Worm (Caenorhabditis elegans): Measurements from ENCODE around the gene srx-9.
"Not testable (repeated sequence)": the region's sequence is repeated elsewhere in the genome, so short reads cannot be mapped to it uniquely, and the experiment has no call there.

The srx-9 gene

DNA sequence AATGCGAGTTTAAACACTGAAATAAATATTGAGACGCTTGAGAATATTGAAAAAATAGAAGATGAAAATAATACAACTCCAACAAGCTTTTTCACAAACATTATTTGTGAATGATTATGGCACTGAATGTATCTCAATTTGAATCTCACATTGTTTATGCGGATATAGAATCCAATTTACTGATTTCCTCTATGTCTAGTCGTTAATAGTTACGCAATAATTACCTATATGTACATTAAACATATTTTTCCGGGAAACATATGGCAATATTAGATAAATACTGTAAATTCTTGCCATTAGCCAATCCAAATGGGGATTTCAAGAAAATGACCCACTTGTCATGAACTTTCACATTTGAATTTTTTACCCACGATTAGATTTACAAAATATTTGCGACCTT is at the start of gene srx-9:
Gene srx-9, minus strand, starts transcription at position 101 of the 400 bp plus-strand sequence.
- TF ChIP-seq hlh-30 (tag; optimal IDR thresholded peaks at IDR 0.05; ENCODE audit: insufficient read depth) (no peak), ceh-31 (tag; optimal IDR thresholded peaks at IDR 0.05) (no peak), K02D7.2 (tag; optimal IDR thresholded peaks at IDR 0.05) (no peak), elt-2 (tag; optimal IDR thresholded peaks at IDR 0.05) (no peak), nfya-1 (tag; optimal IDR thresholded peaks at IDR 0.05) (no peak), pros-1 (tag; optimal IDR thresholded peaks at IDR 0.05) (no peak), unc-42 (tag; optimal IDR thresholded peaks at IDR 0.05) (no peak), ceh-9 (tag; optimal IDR thresholded peaks at IDR 0.05) (no peak), sdc-2 (tag; optimal IDR thresholded peaks at IDR 0.05) (no peak), ceh-19 (GFP tag; optimal IDR thresholded peaks at IDR 0.05) (no peak), ref-2 (tag; optimal IDR thresholded peaks at IDR 0.05) (no peak), nhr-232 (tag; optimal IDR thresholded peaks at IDR 0.05) (no peak), dmd-4 (tag; optimal IDR thresholded peaks at IDR 0.05; ENCODE audit: borderline replicate concordance) (no peak), ceh-14 (tag; optimal IDR thresholded peaks at IDR 0.05) (no peak), C08G9.2 (tag; optimal IDR thresholded peaks at IDR 0.05) (no peak), syd-9 (tag; optimal IDR thresholded peaks at IDR 0.05) (no peak)

DNA sequence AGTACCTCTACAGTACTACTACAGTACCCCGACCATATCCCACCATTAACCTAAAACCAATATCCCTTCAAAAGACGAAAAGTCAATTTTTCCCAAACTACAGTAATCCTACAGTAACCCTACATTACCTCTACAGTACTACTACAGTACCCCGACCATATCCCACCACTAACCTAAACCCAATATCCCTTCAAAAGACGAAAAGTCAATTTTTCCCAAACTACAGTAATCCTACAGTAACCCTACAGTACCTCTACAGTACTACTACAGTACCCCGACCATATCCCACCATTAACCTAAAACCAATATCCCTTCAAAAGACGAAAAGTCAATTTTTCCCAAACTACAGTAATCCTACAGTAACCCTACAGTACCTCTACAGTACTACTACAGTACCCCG is 49.1 kb upstream of the srx-9 start, which contains the start of gene nhr-141:
Gene nhr-141, plus strand, starts transcription at position 331 of the 400 bp plus-strand sequence.
- TF ChIP-seq unc-86, ceh-22, pros-1 (tag; optimal IDR thresholded peaks at IDR 0.05): not testable (repeated sequence)

- TF ChIP-seq ceh-45 (GFP tag; IDR thresholded peaks at IDR 0.05), result peak; percentile 60; the same call in 1 of the 2 replicates
These were observed 48.2 kb upstream of the srx-9 start for ce11 chrV:7443480-7443879.

ce11 chrV:7439807-7440206 is 44.5 kb upstream of the srx-9 start, which contains the start of gene try-13:
TSS of gene try-13 (plus strand) at chrV:7440107.
- TF ChIP-seq ets-4 (tag; optimal IDR thresholded peaks at IDR 0.05) (no peak), ceh-22 (tag; optimal IDR thresholded peaks at IDR 0.05) (no peak), ceh-6 (GFP tag; optimal IDR thresholded peaks at IDR 0.05) (no peak), rnt-1 (tag; optimal IDR thresholded peaks at IDR 0.05) (no peak), T23F11.4 (GFP tag; optimal IDR thresholded peaks at IDR 0.05) (no peak), lin-11 (tag; optimal IDR thresholded peaks at IDR 0.05) (no peak), syd-9 (tag; optimal IDR thresholded peaks at IDR 0.05) (no peak), hlh-15 (tag; optimal IDR thresholded peaks at IDR 0.05) (no peak), hlh-13 (GFP tag; optimal IDR thresholded peaks at IDR 0.05) (no peak), pqm-1 (tag; optimal IDR thresholded peaks at IDR 0.05) (no peak), nhr-232 (tag; optimal IDR thresholded peaks at IDR 0.05) (no peak), nfya-1 (tag; optimal IDR thresholded peaks at IDR 0.05) (no peak)

DNA sequence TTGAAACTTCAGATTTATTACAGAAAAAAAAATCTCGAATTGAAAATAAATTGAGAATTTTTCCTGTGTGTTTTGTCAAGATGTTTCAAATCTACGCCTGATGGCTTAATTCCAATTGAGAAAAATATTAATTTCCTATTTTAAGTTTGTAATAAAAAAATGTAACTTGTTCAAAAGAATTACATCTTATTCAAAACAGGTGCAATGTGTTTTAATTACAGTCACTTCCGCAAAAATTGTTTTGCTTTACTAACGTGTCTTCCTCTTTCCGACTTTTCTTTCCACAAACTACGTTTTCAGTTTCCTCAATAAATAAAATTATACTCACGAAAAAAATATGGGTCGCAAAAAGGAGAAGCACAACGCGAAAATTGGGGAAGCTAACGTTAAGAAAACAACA is 42.7 kb upstream of the srx-9 start, which contains the start of gene F25E5.16:
Gene F25E5.16, plus strand, starts transcription at position 301 of the 400 bp plus-strand sequence.
- TF ChIP-seq ztf-16 (tag; optimal IDR thresholded peaks at IDR 0.05) (no peak), fkh-6 (tag; optimal IDR thresholded peaks at IDR 0.05) (no peak), unc-42 (tag; optimal IDR thresholded peaks at IDR 0.05) (no peak)

DNA sequence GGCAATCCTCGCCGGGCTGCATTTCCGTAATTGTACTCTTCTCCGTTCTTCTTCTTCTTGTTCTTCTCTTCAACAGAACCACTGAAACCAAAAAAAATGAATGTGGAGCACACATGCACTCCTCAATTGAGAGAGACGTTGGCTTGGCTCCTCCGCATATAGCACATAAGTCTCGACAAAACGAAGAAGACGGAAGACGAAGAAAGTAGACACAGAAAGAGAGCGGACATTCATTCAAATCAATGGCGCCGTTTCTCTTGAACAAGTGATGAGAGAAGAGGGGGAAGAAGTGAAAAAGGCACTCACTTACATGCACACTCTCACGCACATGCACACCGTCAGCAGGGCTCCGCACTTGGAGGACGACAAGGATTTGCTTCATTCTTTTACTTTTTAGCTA is 42.3 kb upstream of the srx-9 start, which contains the start of gene F25E5.9:
Gene F25E5.9, minus strand, starts transcription at position 382 of the 400 bp plus-strand sequence.
- TF ChIP-seq che-1 (tag; optimal IDR thresholded peaks at IDR 0.05), result no peak
- no peak for TF ChIP-seq ttx-3 (tag; optimal IDR thresholded peaks at IDR 0.05)
- TF ChIP-seq hlh-8 (tag; optimal IDR thresholded peaks at IDR 0.05), result no peak
- no peak for TF ChIP-seq ceh-2 (tag; optimal IDR thresholded peaks at IDR 0.05)
- no peak for TF ChIP-seq syd-9 (tag; optimal IDR thresholded peaks at IDR 0.05)
